Worm (Caenorhabditis elegans): ENCODE results near the gene gcy-23.

- no peak for TF ChIP-seq daf-12 (tag; optimal IDR thresholded peaks at IDR 0.05)
- no peak for TF ChIP-seq ama-1 (optimal IDR thresholded peaks at IDR 0.05)
- no peak for TF ChIP-seq snpc-4 (tag; optimal IDR thresholded peaks at IDR 0.05)
- TF ChIP-seq ceh-28 (tag; optimal IDR thresholded peaks at IDR 0.05): no peak
- no peak for TF ChIP-seq jun-1 (tag; optimal IDR thresholded peaks at IDR 0.05)
- no peak for TF ChIP-seq lin-39 (tag; optimal IDR thresholded peaks at IDR 0.05)
- no peak for TF ChIP-seq nhr-76 (tag; optimal IDR thresholded peaks at IDR 0.05)
- no peak for TF ChIP-seq ztf-11 (tag; optimal IDR thresholded peaks at IDR 0.05)
- TF ChIP-seq fos-1 (tag; optimal IDR thresholded peaks at IDR 0.05): no peak
These were observed 16.4 kb upstream of the gcy-23 start, which contains the start of gene W08E12.2 for ce11 chrIV:3305575-3305974.
